Fruit fly (Drosophila melanogaster): ENCODE measurements around the gene CG4887.

Gene CG4887

dm6 chr2L:1157357-1157678, 15.5 kb upstream of the CG4887 start:
- TF ChIP-seq HmgZ (tag; optimal IDR thresholded peaks at IDR 0.05) (peak; percentile 20), CG16815 (GFP tag; optimal IDR thresholded peaks at IDR 0.05) (no peak), p53 (GFP tag; optimal IDR thresholded peaks at IDR 0.05) (peak; percentile 21), CG34376 (GFP tag; optimal IDR thresholded peaks at IDR 0.05) (peak; percentile 20), phol (tag; optimal IDR thresholded peaks at IDR 0.05) (peak; percentile 38), exex (tag; optimal IDR thresholded peaks at IDR 0.05) (peak; percentile 64), Pdp1 (GFP tag; optimal IDR thresholded peaks at IDR 0.05) (peak in 1 of 2 experiments; percentile 92), grn (GFP tag; optimal IDR thresholded peaks at IDR 0.05) (peak; percentile 80), slbo (GFP tag; IDR thresholded peaks at IDR 0.05) (0 out of 2 replicates have a peak, but pooled peaks have one; percentile 8), CG13424 (tag; optimal IDR thresholded peaks at IDR 0.05) (no peak), so (GFP tag; IDR thresholded peaks at IDR 0.05) (0 out of 3 replicates have a peak, but pooled peaks have one; percentile 20), pros (GFP tag; optimal IDR thresholded peaks at IDR 0.05) (peak; percentile 60), mirr (GFP tag; optimal IDR thresholded peaks at IDR 0.05) (peak; percentile 33), sens (GFP tag) (peak; percentile 60), CG12236 (GFP tag; optimal IDR thresholded peaks at IDR 0.05) (no peak), ewg (GFP tag; optimal IDR thresholded peaks at IDR 0.05) (no peak), z (GFP tag; IDR thresholded peaks at IDR 0.05) (peak; percentile 47; the same call in 1 of the 3 replicates), CG6654 (GFP tag; optimal IDR thresholded peaks at IDR 0.05) (no peak)

dm6 chr2L:1157679-1158518, 14.9 kb upstream of the CG4887 start, which contains the start of gene capt:
capt (minus strand) TSS chr2L:1158262.
- TF ChIP-seq H15 (GFP tag; IDR thresholded peaks at IDR 0.05) (no peak), gsb (GFP tag; IDR thresholded peaks at IDR 0.05) (no peak), Elba2 (GFP tag; optimal IDR thresholded peaks at IDR 0.05) (peak; percentile 79), CG17385 (GFP tag; optimal IDR thresholded peaks at IDR 0.05) (peak; percentile 10), Hr78 (GFP tag; optimal IDR thresholded peaks at IDR 0.05) (no peak), fd3F (GFP tag; optimal IDR thresholded peaks at IDR 0.05) (no peak), CG9609 (GFP tag; optimal IDR thresholded peaks at IDR 0.05) (peak; percentile 19), ab (GFP tag; optimal IDR thresholded peaks at IDR 0.05) (no peak), croc (GFP tag; conservative IDR thresholded peaks at IDR 0.05) (no peak), CG13894 (tag; optimal IDR thresholded peaks at IDR 0.05) (no peak), gcm2 (GFP tag; optimal IDR thresholded peaks at IDR 0.05) (no peak), grau (tag; optimal IDR thresholded peaks at IDR 0.05) (peak; percentile 39), Bteb2 (GFP tag; optimal IDR thresholded peaks at IDR 0.05) (no peak), CG8765 (GFP tag; IDR thresholded peaks at IDR 0.05) (no peak), CG11560 (tag; IDR thresholded peaks at IDR 0.05) (no peak), CG31224 (GFP tag; IDR thresholded peaks at IDR 0.05) (no peak), tna (GFP tag; IDR thresholded peaks at IDR 0.05; ENCODE audit: partially characterized antibody) (no peak), dpn (GFP tag; optimal IDR thresholded peaks at IDR 0.05) (peak; percentile 24 to 28), D19B (GFP tag; optimal IDR thresholded peaks at IDR 0.05) (no peak), HLH3B (GFP tag; IDR thresholded peaks at IDR 0.05) (peak; percentile 23; the same call in 1 of the 2 replicates), CG4282 (GFP tag; optimal IDR thresholded peaks at IDR 0.05) (no peak), jigr1 (GFP tag; IDR thresholded peaks at IDR 0.05) (peak; percentile 75; the same call in 2 of the 3 replicates), CG6854 (GFP tag; optimal IDR thresholded peaks at IDR 0.05) (no peak), ash1 (GFP tag; optimal IDR thresholded peaks at IDR 0.05) (no peak), CG34422 (GFP tag; IDR thresholded peaks at IDR 0.05) (peak; percentile 95), trh (GFP tag; optimal IDR thresholded peaks at IDR 0.05) (no peak), crol (GFP tag; IDR thresholded peaks at IDR 0.05) (peak; percentile 90), gem (tag; optimal IDR thresholded peaks at IDR 0.05) (no peak), CG18476 (GFP tag; optimal IDR thresholded peaks at IDR 0.05) (no peak), pzg (GFP tag; optimal IDR thresholded peaks at IDR 0.05) (peak; percentile 39), CG10431 (GFP tag; optimal IDR thresholded peaks at IDR 0.05) (no peak), wek (GFP tag; optimal IDR thresholded peaks at IDR 0.05) (no peak)
